Fruit fly (Drosophila melanogaster): ENCODE results near the gene Mkk4.

DNA sequence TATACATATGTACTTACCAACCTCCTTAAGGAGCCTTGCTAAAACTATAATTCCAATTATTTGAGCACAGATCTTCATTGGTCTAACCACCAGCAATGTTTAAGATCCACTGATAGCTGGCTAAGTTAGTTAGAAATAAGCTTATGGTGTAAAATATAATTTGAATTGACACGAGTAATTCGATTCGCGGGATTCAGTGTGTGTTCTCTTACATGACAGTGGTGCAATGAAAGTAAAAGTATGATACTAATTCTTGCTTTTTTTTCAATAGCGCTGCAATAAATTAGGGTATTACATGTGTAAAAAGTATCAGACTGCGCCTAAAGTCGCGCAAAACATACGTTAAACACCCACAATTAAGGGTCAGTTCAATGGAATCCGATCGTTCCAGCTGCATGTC lies 29.3 kb upstream of the Mkk4 start, which contains the start of gene CG33325:
- TF ChIP-seq CG8478 (optimal IDR thresholded peaks at IDR 0.05) = no peak
- no peak for TF ChIP-seq CTCF (optimal IDR thresholded peaks at IDR 0.05)

All from S2 (cell line).